Worm (Caenorhabditis elegans) whole organism, late embryonic: ENCODE measurements around the gene T28A11.25.

ENCODE experiments used
- F13H6.1 ChIP-seq: sonication (generic microtip); optimal IDR thresholded peaks from 2 replicates; lab custom pipeline; 2016; ENCODE audit warnings: missing genetic modification characterization, missing compliant biosample characterization
- K09A11.1 ChIP-seq: sonication (generic microtip); optimal IDR thresholded peaks from 2 replicates; lab custom pipeline; 2017; ENCODE audit warnings: antibody characterized with exemption, mild to moderate bottlenecking, missing genetic modification characterization, missing compliant biosample characterization; ENCODE audit not compliant: insufficient read depth
- T23F11.4 ChIP-seq: fragments of 200-800 bp; sonication (Bioruptor generic); optimal IDR thresholded peaks from 2 replicates; lab custom pipeline; 2018; ENCODE audit warnings: mild to moderate bottlenecking, missing genetic modification characterization, missing compliant biosample characterization
- ceh-18 ChIP-seq: sonication (generic microtip); optimal IDR thresholded peaks from 2 replicates; lab custom pipeline; 2016; ENCODE audit warnings: missing genetic modification characterization, missing compliant biosample characterization
- ceh-19 ChIP-seq: fragments of 200-800 bp; sonication (Bioruptor generic); optimal IDR thresholded peaks from 2 replicates; lab custom pipeline; 2018; ENCODE audit warnings: mild to moderate bottlenecking, missing genetic modification characterization, missing compliant biosample characterization
- ceh-2 ChIP-seq: sonication (generic microtip); optimal IDR thresholded peaks from 2 replicates; lab custom pipeline; 2016; ENCODE audit warnings: missing genotype, missing genetic modification characterization, missing compliant biosample characterization
- ceh-30 ChIP-seq: fragments of 150-350 bp; optimal IDR thresholded peaks from 2 replicates; lab custom pipeline; 2014; ENCODE audit warnings: missing biosample characterization, missing genetic modification characterization
- ceh-31 ChIP-seq: sonication (generic microtip); optimal IDR thresholded peaks from 2 replicates; lab custom pipeline; 2016; ENCODE audit warnings: missing genetic modification characterization, missing compliant biosample characterization
- ceh-9 ChIP-seq: sonication (generic microtip); optimal IDR thresholded peaks from 2 replicates; lab custom pipeline; 2016; ENCODE audit warnings: mild to moderate bottlenecking, missing genetic modification characterization, inconsistent platforms, missing compliant biosample characterization
- che-1 ChIP-seq: sonication (generic microtip); optimal IDR thresholded peaks from 2 replicates; lab custom pipeline; 2016; ENCODE audit warnings: mild to moderate bottlenecking, missing genetic modification characterization, missing compliant biosample characterization
- elt-4 ChIP-seq: sonication (generic microtip); optimal IDR thresholded peaks from 2 replicates; lab custom pipeline; 2016; ENCODE audit warnings: missing genetic modification characterization, missing compliant biosample characterization
- ets-4 ChIP-seq: sonication (generic microtip); optimal IDR thresholded peaks from 2 replicates; lab custom pipeline; 2016; ENCODE audit warnings: missing genetic modification characterization, missing compliant biosample characterization
- eyg-1 ChIP-seq: sonication (generic microtip); optimal IDR thresholded peaks from 2 replicates; lab custom pipeline; 2016; ENCODE audit warnings: missing genotype, missing genetic modification characterization, missing compliant biosample characterization
- fax-1 ChIP-seq: sonication (generic microtip); optimal IDR thresholded peaks from 2 replicates; lab custom pipeline; 2016; ENCODE audit warnings: missing genotype, missing genetic modification characterization, missing compliant biosample characterization
- fkh-10 ChIP-seq: fragments of 150-350 bp; optimal IDR thresholded peaks from 2 replicates; lab custom pipeline; 2014; ENCODE audit warnings: missing biosample characterization, missing genetic modification reagents, missing genetic modification characterization
- fkh-6 ChIP-seq: sonication (generic microtip); optimal IDR thresholded peaks from 2 replicates; lab custom pipeline; 2016; ENCODE audit warnings: missing genetic modification characterization, missing compliant biosample characterization
- hlh-13 ChIP-seq: fragments of 200-800 bp; sonication (Bioruptor generic); optimal IDR thresholded peaks from 2 replicates; lab custom pipeline; 2018; ENCODE audit warnings: mild to moderate bottlenecking, missing genetic modification characterization, missing compliant biosample characterization
- hlh-15 ChIP-seq: sonication (generic microtip); optimal IDR thresholded peaks from 2 replicates; lab custom pipeline; 2016; ENCODE audit warnings: missing genetic modification characterization, missing compliant biosample characterization
- hlh-8 ChIP-seq: sonication (generic microtip); optimal IDR thresholded peaks from 2 replicates; lab custom pipeline; 2016; ENCODE audit warnings: missing genotype, missing genetic modification characterization, missing compliant biosample characterization
- lim-6 ChIP-seq: sonication (generic microtip); optimal IDR thresholded peaks from 2 replicates; lab custom pipeline; 2016; ENCODE audit warnings: missing genetic modification characterization, missing compliant biosample characterization
- lin-11 ChIP-seq: fragments of 200-800 bp; sonication (Bioruptor generic); optimal IDR thresholded peaks from 2 replicates; lab custom pipeline; 2018; ENCODE audit warnings: mild to moderate bottlenecking, missing genetic modification characterization, missing compliant biosample characterization
- mec-3 ChIP-seq: sonication (generic microtip); optimal IDR thresholded peaks from 2 replicates; lab custom pipeline; 2016; ENCODE audit warnings: borderline replicate concordance, missing genetic modification characterization, missing compliant biosample characterization
- nhr-11 ChIP-seq: fragments of 150-350 bp; optimal IDR thresholded peaks from 2 replicates; lab custom pipeline; 2014; ENCODE audit warnings: missing biosample characterization, missing genetic modification characterization
- nhr-232 ChIP-seq: sonication (generic microtip); optimal IDR thresholded peaks from 2 replicates; lab custom pipeline; 2016; ENCODE audit warnings: missing genetic modification characterization, missing compliant biosample characterization
- odd-2 ChIP-seq: sonication (generic microtip); optimal IDR thresholded peaks from 2 replicates; lab custom pipeline; 2017; ENCODE audit warnings: antibody characterized with exemption, mild to moderate bottlenecking, missing genetic modification characterization, missing compliant biosample characterization
- pat-9 ChIP-seq: fragments of 200-800 bp; sonication (Bioruptor generic); optimal IDR thresholded peaks from 2 replicates; lab custom pipeline; 2018; ENCODE audit warnings: mild to moderate bottlenecking, missing genetic modification characterization, moderate library complexity, missing compliant biosample characterization
- pax-1 ChIP-seq: fragments of 150-350 bp; optimal IDR thresholded peaks from 2 replicates; lab custom pipeline; 2014; ENCODE audit warnings: missing biosample characterization, missing genetic modification characterization
- pha-4 ChIP-seq: fragments of 150-350 bp; optimal IDR thresholded peaks from 2 replicates; lab custom pipeline; 2018; ENCODE audit warnings: missing biosample characterization, missing genetic modification reagents, missing genetic modification characterization
- ref-2 ChIP-seq: sonication (generic microtip); optimal IDR thresholded peaks from 2 replicates; lab custom pipeline; 2016; ENCODE audit warnings: missing genetic modification characterization, missing compliant biosample characterization
- rnt-1 ChIP-seq: sonication (generic microtip); optimal IDR thresholded peaks from 2 replicates; lab custom pipeline; 2016; ENCODE audit warnings: missing genetic modification characterization, missing compliant biosample characterization
- sdc-2 ChIP-seq: sonication (generic microtip); optimal IDR thresholded peaks from 2 replicates; lab custom pipeline; 2016; ENCODE audit warnings: missing genotype, missing genetic modification characterization, missing compliant biosample characterization
- tbx-7 ChIP-seq: sonication (generic microtip); optimal IDR thresholded peaks from 2 replicates; lab custom pipeline; 2016; ENCODE audit warnings: missing genotype, missing genetic modification characterization, missing compliant biosample characterization
- unc-3 ChIP-seq, 2 experiments: fragments of 200-800 bp in 1 of 2; sonication (Bioruptor generic) in 1 of 2; sonication (generic microtip) in 1 of 2; conservative IDR thresholded peaks in 1 of 2; optimal IDR thresholded peaks in 1 of 2; 2 replicates each; pipeline versions ENCODE4 v1.3.6 to Lab custom; 2016 to 2022; ENCODE audit warnings: missing compliant biosample characterization in 2 of 2, missing genetic modification characterization in 2 of 2, missing genetic modification reagents in 1 of 2
- unc-86 ChIP-seq: sonication (generic microtip); optimal IDR thresholded peaks from 2 replicates; lab custom pipeline; 2016; ENCODE audit warnings: missing genetic modification characterization, missing compliant biosample characterization
- zip-5 ChIP-seq: sonication (generic microtip); optimal IDR thresholded peaks from 2 replicates; lab custom pipeline; 2016; ENCODE audit warnings: missing genetic modification characterization, missing compliant biosample characterization

The T28A11.25 gene

DNA sequence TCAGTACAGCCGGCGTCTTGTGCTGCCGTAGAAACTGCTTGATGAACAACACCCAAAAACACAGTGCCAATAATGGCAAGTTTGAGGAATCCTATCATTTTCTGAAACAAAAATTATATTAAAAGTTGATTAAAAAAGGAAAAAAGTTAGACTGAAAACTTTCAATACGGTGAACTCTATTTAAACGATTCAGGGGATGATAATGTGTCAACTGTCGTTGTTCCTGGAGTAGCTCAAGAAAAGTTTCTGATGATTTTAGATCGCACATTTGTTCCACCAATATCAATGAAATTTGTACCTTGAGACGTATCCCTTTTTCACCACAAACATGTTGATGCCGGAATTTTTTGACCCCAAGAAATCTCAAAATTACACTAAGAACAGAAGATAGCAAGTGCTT lies 13.7 kb upstream of the T28A11.25 start, which contains the start of gene T28A11.18:
Gene T28A11.18, minus strand, starts transcription at position 101 of the 400 bp plus-strand sequence.
- TF ChIP-seq rnt-1 (tag; lab: Kevin White, UChicago) (no peak), pat-9 (tag; lab: Kevin White, UChicago) (no peak), fkh-10 (GFP tag; lab: Kevin White, UChicago) (no peak), ets-4 (no peak), hlh-8 (tag; lab: Kevin White, UChicago) (no peak), ceh-31 (no peak), lin-11 (no peak), ref-2 (no peak), ceh-18 (no peak)
- TF ChIP-seq, all 69 proteins: peak for 0

DNA sequence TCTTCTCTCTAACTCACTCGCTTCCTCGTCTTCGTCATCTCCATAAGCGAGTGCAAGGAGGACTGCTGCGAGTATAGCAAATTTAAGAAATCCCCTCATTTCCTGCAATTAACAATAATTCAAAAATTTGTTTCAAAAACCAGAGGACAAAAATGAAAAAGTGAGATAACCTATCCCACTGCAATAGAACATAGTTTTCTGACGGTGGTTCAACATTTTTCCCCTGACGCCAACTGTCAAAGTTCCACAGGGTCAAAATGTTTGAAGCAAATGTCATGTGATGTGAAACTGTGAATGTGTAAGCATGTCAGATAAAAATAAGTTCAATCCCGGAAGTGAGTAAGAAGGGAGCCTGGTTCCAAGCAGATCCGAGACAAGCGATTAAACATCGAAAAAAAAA lies 12.2 kb upstream of the T28A11.25 start, which contains the start of gene T28A11.19:
Gene T28A11.19, minus strand, starts transcription at position 108 of the 400 bp plus-strand sequence.
- no peak for TF ChIP-seq T23F11.4 (GFP tag; lab: Kevin White, UChicago)
- no peak for TF ChIP-seq ceh-31
- no peak for TF ChIP-seq lin-11
- TF ChIP-seq zip-5 = no peak
- TF ChIP-seq nhr-232 = no peak
- TF ChIP-seq eyg-1 (tag; lab: Kevin White, UChicago) = no peak
- no peak for TF ChIP-seq F13H6.1 (tag; lab: Kevin White, UChicago)
- TF ChIP-seq tbx-7 (tag; lab: Kevin White, UChicago) = no peak

DNA sequence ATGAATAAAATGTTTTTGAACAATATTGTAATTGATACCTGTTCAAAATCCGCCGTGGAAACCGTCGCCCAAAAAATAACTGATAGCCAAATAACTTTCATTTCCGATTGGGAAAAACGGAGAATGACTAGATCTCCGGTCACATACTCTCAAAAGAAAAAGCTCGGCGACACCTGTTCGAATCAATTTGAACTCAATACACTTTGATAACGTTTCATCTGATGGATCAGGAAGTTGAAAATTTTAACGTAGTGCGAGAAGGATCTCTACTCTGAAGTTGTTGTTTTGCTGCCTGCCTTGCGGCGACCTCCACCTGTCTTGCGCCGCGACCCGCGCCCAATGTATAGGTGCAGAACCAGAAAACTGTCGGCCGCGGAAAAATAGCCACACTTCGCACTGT lies 8.5 kb upstream of the T28A11.25 start, which contains the start of gene T28A11.20:
Gene T28A11.20, minus strand, starts transcription at position 101 of the 400 bp plus-strand sequence.
- TF ChIP-seq ets-4 = no peak
- no peak for TF ChIP-seq ref-2
- TF ChIP-seq K09A11.1 (tag; lab: Kevin White, UChicago) = no peak
- TF ChIP-seq elt-4 (tag; lab: Kevin White, UChicago) = no peak
- no peak for TF ChIP-seq sdc-2 (tag; lab: Kevin White, UChicago)
- TF ChIP-seq odd-2 = no peak
- TF ChIP-seq pax-1 (tag; lab: Kevin White, UChicago) = no peak
- no peak for TF ChIP-seq ceh-18
- no peak for TF ChIP-seq fkh-10 (GFP tag; lab: Kevin White, UChicago)
- no peak for TF ChIP-seq hlh-13 (GFP tag; lab: Kevin White, UChicago)
- TF ChIP-seq nhr-11 = no peak
- TF ChIP-seq unc-86 (tag; lab: Kevin White, UChicago) = no peak
- no peak for TF ChIP-seq unc-3 (GFP tag; conservative IDR thresholded peaks at IDR 0.05; lab: Robert Waterston, UW)
- no peak for TF ChIP-seq unc-3 (tag; optimal IDR thresholded peaks at IDR 0.05; lab: Kevin White, UChicago)
- TF ChIP-seq pha-4 = no peak
- no peak for TF ChIP-seq ceh-2 (tag; lab: Kevin White, UChicago)

DNA sequence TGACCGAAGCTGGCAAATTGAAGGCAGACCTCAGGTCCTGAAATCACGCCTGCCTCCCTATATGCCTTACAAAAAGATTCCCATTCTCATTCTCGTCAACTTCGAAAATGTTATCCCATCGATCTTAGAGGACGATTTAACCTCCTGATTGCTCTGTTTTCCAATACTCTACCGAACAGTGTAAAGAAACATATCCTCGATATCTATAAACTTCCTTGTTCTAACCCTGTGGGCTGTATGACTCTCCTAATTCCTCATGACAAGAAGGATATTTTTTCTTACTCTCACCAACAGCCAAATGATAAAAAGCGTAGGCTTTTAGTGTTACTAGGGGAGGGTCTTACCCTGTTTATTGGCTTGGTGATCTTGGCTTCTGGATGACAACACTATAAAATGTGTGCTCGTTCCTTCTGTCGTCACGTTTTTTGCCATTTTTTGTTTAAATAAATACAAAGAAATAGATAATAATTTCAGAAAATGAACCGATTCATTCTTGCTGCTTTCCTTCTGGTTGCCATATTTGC lies 8.0 kb upstream of the T28A11.25 start, which contains the start of gene T28A11.4:
Gene T28A11.4, plus strand, starts transcription at position 474 of the 524 bp plus-strand sequence.
- TF ChIP-seq ceh-18 (no peak), pax-1 (tag; lab: Kevin White, UChicago) (no peak), fax-1 (no peak), lim-6 (tag; lab: Kevin White, UChicago) (no peak)

DNA sequence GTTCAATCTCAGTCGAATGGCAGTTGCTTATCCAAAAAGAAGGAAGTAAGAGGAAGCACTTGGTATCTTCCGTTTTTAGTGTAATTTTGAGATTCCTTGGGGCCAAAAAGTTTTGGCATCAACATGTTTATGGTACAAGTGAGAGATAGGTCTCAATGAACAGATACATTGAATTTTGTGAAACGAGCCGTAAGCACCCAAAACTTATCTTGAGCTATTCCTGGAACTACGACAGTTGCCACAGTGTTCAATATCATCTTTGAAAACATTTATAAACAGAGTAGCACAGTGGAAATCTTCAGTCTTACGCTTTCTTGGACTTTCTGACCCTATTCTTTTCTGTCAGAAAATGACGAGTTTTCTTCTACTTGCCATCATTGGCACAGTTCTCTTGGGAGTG lies 6.6 kb upstream of the T28A11.25 start, which contains the start of gene T28A11.3:
Gene T28A11.3, plus strand, starts transcription at position 301 of the 400 bp plus-strand sequence.
- TF ChIP-seq ceh-30 (tag; lab: Kevin White, UChicago) (no peak), sdc-2 (tag; lab: Kevin White, UChicago) (no peak), T23F11.4 (GFP tag; lab: Kevin White, UChicago) (no peak), fkh-6 (tag; lab: Kevin White, UChicago) (no peak)

DNA sequence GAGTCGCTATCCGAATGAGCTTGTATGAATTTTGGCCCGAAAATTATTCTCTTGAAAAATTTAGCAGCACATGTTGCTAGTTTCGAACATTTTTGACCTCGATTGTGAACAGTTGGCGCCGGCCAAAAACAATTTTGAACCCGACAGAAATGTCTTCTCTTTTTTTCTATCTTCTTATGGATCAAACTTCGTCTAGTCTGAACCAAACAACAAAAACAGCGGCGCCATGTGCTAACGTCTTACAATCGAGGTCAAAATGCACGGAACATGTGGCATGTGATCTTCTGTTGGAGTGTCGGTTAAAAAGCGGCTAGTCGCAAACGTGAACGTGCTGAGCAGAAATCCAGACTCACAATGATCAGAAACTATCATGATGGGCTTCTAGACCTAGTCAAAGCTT lies 5.4 kb upstream of the T28A11.25 start:
- no peak for TF ChIP-seq mec-3
- no peak for TF ChIP-seq lin-11
- no peak for TF ChIP-seq unc-86 (tag; lab: Kevin White, UChicago)
- TF ChIP-seq fkh-10 (GFP tag; lab: Kevin White, UChicago) = no peak
- no peak for TF ChIP-seq ceh-9 (tag; lab: Kevin White, UChicago)
- no peak for TF ChIP-seq che-1
- TF ChIP-seq hlh-15 (tag; lab: Kevin White, UChicago) = no peak
- TF ChIP-seq ceh-19 = no peak
- no peak for TF ChIP-seq ceh-2 (tag; lab: Kevin White, UChicago)
